Worm (Caenorhabditis elegans) whole organism, L3 larva: ENCODE measurements around the gene F35E8.7.

Experiments
- R02D3.7 ChIP-seq: fragments of 150-350 bp; optimal IDR thresholded peaks from 2 replicates; lab custom pipeline; 2014; ENCODE audit warnings: missing biosample characterization, missing genetic modification characterization
- aly-2 ChIP-seq: fragments of 150-350 bp; optimal IDR thresholded peaks from 2 replicates; lab custom pipeline; 2014; ENCODE audit warnings: missing biosample characterization, missing genetic modification characterization
- ceh-28 ChIP-seq: fragments of 150-350 bp; optimal IDR thresholded peaks from 2 replicates; lab custom pipeline; 2014; ENCODE audit warnings: missing biosample characterization, missing genetic modification reagents, missing genetic modification characterization
- ceh-82 ChIP-seq: fragments of 150-350 bp; optimal IDR thresholded peaks from 2 replicates; lab custom pipeline; 2014; ENCODE audit warnings: missing biosample characterization, missing genetic modification characterization
- egl-5 ChIP-seq: fragments of 150-350 bp; optimal IDR thresholded peaks from 2 replicates; lab custom pipeline; 2017; ENCODE audit warnings: missing biosample characterization, missing genetic modification reagents, missing genetic modification characterization, inconsistent platforms
- elt-1 ChIP-seq: fragments of 150-350 bp; optimal IDR thresholded peaks from 2 replicates; lab custom pipeline; 2014; ENCODE audit warnings: missing biosample characterization, missing genetic modification characterization
- elt-2 ChIP-seq: sonication (generic microtip); optimal IDR thresholded peaks from 2 replicates; lab custom pipeline; 2016; ENCODE audit warnings: missing genetic modification reagents, mild to moderate bottlenecking, missing genetic modification characterization, missing compliant biosample characterization
- elt-3 ChIP-seq, 3 experiments: fragments of 150-350 bp in 1 of 3; sonication (generic microtip) in 2 of 3; optimal IDR thresholded peaks; 2 replicates in 2 of 3; 4 replicates in 1 of 3; lab custom pipeline; 2014 to 2017; ENCODE audit warnings: missing biosample characterization in 3 of 3, missing genetic modification characterization in 3 of 3
- fkh-10 ChIP-seq: sonication (generic microtip); optimal IDR thresholded peaks from 2 replicates; lab custom pipeline; 2017; ENCODE audit warnings: missing biosample characterization, missing genetic modification reagents, missing genetic modification characterization
- fkh-2 ChIP-seq: fragments of 150-350 bp; optimal IDR thresholded peaks from 2 replicates; lab custom pipeline; 2014; ENCODE audit warnings: missing biosample characterization, missing genetic modification reagents, missing genetic modification characterization
- fos-1 ChIP-seq: fragments of 150-350 bp; optimal IDR thresholded peaks from 2 replicates; lab custom pipeline; 2014; ENCODE audit warnings: missing biosample characterization, missing genetic modification characterization
- hmg-11 ChIP-seq: sonication (generic microtip); optimal IDR thresholded peaks from 2 replicates; lab custom pipeline; 2016; ENCODE audit warnings: missing genetic modification characterization, missing compliant biosample characterization
- jun-1 ChIP-seq: fragments of 150-350 bp; optimal IDR thresholded peaks from 2 replicates; lab custom pipeline; 2014; ENCODE audit warnings: missing biosample characterization, missing genetic modification reagents, missing genetic modification characterization
- lin-15B ChIP-seq: fragments of 150-350 bp; optimal IDR thresholded peaks from 2 replicates; lab custom pipeline; 2014; ENCODE audit warnings: missing biosample characterization, missing genetic modification characterization
- lin-39 ChIP-seq: fragments of 150-350 bp; optimal IDR thresholded peaks from 2 replicates; lab custom pipeline; 2018; ENCODE audit warnings: missing biosample characterization, missing genetic modification reagents, missing genetic modification characterization
- mml-1 ChIP-seq: fragments of 150-350 bp; sonication (generic microtip); optimal IDR thresholded peaks from 3 replicates; lab custom pipeline; 2014; ENCODE audit warnings: missing biosample characterization, missing genetic modification characterization
- nfya-1 ChIP-seq: sonication (generic microtip); optimal IDR thresholded peaks from 2 replicates; lab custom pipeline; 2017; ENCODE audit warnings: missing genetic modification characterization, mild to moderate bottlenecking, missing compliant biosample characterization, antibody characterized with exemption, moderate library complexity; ENCODE audit not compliant: insufficient read depth
- nhr-11 ChIP-seq: fragments of 150-350 bp; optimal IDR thresholded peaks from 2 replicates; lab custom pipeline; 2014; ENCODE audit warnings: missing biosample characterization, missing genetic modification characterization
- nhr-12 ChIP-seq: fragments of 150-350 bp; optimal IDR thresholded peaks from 2 replicates; lab custom pipeline; 2014; ENCODE audit warnings: missing biosample characterization, missing genetic modification characterization
- nhr-237 ChIP-seq: fragments of 150-350 bp; optimal IDR thresholded peaks from 2 replicates; lab custom pipeline; 2014; ENCODE audit warnings: missing biosample characterization, missing genetic modification characterization
- nhr-28 ChIP-seq: fragments of 150-350 bp; optimal IDR thresholded peaks from 2 replicates; lab custom pipeline; 2014; ENCODE audit warnings: missing biosample characterization, missing genetic modification characterization
- nhr-43 ChIP-seq: sonication (generic microtip); optimal IDR thresholded peaks from 2 replicates; lab custom pipeline; 2016; ENCODE audit warnings: mild to moderate bottlenecking, missing genetic modification characterization, missing compliant biosample characterization; ENCODE audit not compliant: poor library complexity, severe bottlenecking
- nhr-77 ChIP-seq: fragments of 150-350 bp; optimal IDR thresholded peaks from 2 replicates; lab custom pipeline; 2014; ENCODE audit warnings: missing biosample characterization, missing genetic modification characterization
- pha-4 ChIP-seq: fragments of 150-350 bp; optimal IDR thresholded peaks from 2 replicates; lab custom pipeline; 2014; ENCODE audit warnings: missing biosample characterization, missing genetic modification reagents, missing genetic modification characterization
- pqm-1 ChIP-seq: fragments of 150-350 bp; optimal IDR thresholded peaks from 2 replicates; lab custom pipeline; 2017; ENCODE audit warnings: missing biosample characterization, missing genetic modification characterization, inconsistent platforms
- sea-2 ChIP-seq: fragments of 150-350 bp; sonication (generic microtip); optimal IDR thresholded peaks from 4 replicates; lab custom pipeline; 2014; ENCODE audit warnings: missing biosample characterization, missing genetic modification reagents, missing genetic modification characterization
- unc-39 ChIP-seq: sonication (generic microtip); optimal IDR thresholded peaks from 4 replicates; lab custom pipeline; 2017; ENCODE audit warnings: missing biosample characterization, missing genetic modification characterization
- unc-62 ChIP-seq: fragments of 150-350 bp; sonication (generic microtip); optimal IDR thresholded peaks from 4 replicates; lab custom pipeline; 2014; ENCODE audit warnings: missing biosample characterization, missing genetic modification reagents, missing genetic modification characterization
- zag-1 ChIP-seq: fragments of 150-350 bp; optimal IDR thresholded peaks from 2 replicates; lab custom pipeline; 2014; ENCODE audit warnings: missing biosample characterization, missing genetic modification characterization
- ztf-4 ChIP-seq: fragments of 150-350 bp; optimal IDR thresholded peaks from 2 replicates; lab custom pipeline; 2014; ENCODE audit warnings: missing biosample characterization, missing genetic modification characterization

F35E8.7 gene

DNA sequence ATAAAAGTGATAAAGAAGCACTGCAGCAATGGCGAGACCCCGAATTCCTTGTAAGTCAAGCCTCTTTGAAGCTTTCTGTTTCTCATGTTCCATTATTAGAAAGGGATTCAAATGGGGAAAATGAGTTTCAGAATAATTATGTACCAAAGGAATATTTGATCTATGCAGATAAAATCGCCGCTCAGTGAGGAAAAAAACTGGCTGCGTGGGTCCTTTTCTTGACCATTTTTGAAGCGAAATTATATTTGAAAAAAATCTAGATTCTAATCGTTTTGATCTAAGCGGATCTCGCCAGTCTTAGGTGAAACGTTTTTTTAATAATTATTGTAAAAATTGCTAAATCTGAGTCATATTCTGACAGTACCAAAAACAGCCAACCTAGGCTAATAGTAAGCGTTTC lies 29.1 kb upstream of the F35E8.7 start, which contains the start of gene oac-42:
Gene oac-42, minus strand, starts transcription at position 101 of the 400 bp plus-strand sequence.
- TF ChIP-seq jun-1 (tag; lab: Kevin White, UChicago): no peak
- no peak for TF ChIP-seq lin-15B (tag; lab: Kevin White, UChicago)
- TF ChIP-seq elt-2: no peak

DNA sequence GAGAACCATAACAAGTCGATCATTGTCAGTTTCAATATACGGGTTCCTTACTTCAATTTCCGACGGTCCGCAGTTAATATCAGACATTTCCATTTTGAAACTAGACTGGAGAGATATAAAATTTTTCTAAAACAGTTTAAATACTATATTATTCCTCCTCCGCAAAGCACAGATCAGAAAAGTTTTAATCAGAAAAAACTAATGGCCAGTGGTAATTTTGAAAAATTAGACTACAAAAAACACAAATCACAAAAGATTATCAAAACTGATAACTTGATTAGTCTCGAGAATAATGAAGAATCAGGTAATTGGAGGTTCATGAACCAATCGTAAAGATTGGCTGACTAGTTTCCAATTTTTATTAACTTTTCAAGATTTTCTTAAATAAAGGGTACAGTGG lies 27.8 kb upstream of the F35E8.7 start, which contains the start of gene T06C12.9:
Gene T06C12.9, minus strand, starts transcription at position 101 of the 400 bp plus-strand sequence.
- TF ChIP-seq jun-1 (tag; lab: Kevin White, UChicago) (no peak), pqm-1 (tag; lab: Kevin White, UChicago) (peak; percentile 9), lin-39 (tag; lab: Kevin White, UChicago) (no peak), lin-15B (tag; lab: Kevin White, UChicago) (no peak), unc-62 (GFP tag; lab: Kevin White, UChicago) (no peak)

DNA sequence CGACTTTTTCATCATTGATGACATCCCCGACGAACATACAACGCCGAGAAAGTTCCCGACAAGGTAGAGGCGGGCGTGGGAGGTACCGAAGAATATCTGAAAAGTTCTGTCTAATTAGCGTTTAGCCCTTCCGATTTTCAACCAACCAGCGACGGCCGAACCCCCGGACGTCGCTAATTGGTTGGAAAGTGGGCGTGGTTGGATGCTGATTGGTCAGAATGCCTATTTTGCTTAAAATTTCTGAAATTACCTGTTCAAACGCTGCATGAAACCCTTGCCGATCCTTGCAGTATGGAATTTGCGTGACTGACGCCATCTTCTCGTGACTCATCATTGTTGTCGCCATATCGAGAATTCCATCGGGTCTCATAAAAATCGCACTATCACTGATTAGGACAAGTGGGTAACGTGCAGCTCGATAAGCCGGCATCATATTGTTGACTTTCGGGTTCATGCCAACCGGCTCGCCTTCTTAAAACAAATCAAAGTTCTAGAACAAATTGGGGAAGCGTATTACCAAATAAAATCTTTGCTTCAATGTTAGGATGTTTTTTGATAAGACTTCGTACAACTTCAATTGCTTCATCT lies 26.0 kb upstream of the F35E8.7 start:
- no peak for TF ChIP-seq ztf-4
- TF ChIP-seq elt-2: peak; percentile 93
- TF ChIP-seq nfya-1 (tag; lab: Kevin White, UChicago): peak; percentile 76
- TF ChIP-seq pqm-1 (tag; lab: Kevin White, UChicago): peak; percentile 89
- TF ChIP-seq jun-1 (tag; lab: Kevin White, UChicago): peak; percentile 70
- no peak for TF ChIP-seq ceh-28
- no peak for TF ChIP-seq nhr-11 (tag; lab: Kevin White, UChicago)
- peak; percentile 33 for TF ChIP-seq fos-1 (tag; lab: Kevin White, UChicago)
- TF ChIP-seq pha-4 (tag; lab: Kevin White, UChicago): peak; percentile 16
- no peak for TF ChIP-seq nhr-237 (tag; lab: Kevin White, UChicago)
- no peak for TF ChIP-seq aly-2

DNA sequence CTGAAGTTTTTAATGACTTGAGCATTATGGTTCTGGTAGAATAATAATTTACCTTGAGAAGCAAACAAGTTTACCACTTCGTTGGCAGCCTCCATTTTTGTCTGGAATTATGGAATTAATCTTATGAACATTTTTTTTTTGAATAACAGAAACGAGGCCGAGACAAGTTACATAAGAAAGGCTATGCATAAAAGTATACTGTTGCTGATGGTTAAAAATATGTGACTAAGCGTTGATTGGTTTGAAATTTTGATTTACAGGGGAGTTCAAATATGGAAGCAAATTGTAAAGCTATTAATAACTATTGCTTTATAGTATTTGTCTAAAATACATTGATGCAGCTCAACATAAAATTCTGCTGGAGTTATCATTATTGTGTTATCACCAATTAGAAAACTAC lies 25.1 kb upstream of the F35E8.7 start, which contains the start of gene cgt-1:
Gene cgt-1, minus strand, starts transcription at position 101 of the 400 bp plus-strand sequence.
- no peak for TF ChIP-seq unc-62 (GFP tag; lab: Kevin White, UChicago)
- TF ChIP-seq fkh-10 (GFP tag; lab: Kevin White, UChicago): no peak
- no peak for TF ChIP-seq elt-1
- no peak for TF ChIP-seq lin-15B (tag; lab: Kevin White, UChicago)
- TF ChIP-seq ceh-82: no peak
- no peak for TF ChIP-seq nhr-77 (tag; lab: Kevin White, UChicago)
- no peak for TF ChIP-seq ztf-4
- TF ChIP-seq hmg-11 (tag; lab: Kevin White, UChicago): no peak
- TF ChIP-seq zag-1: no peak

DNA sequence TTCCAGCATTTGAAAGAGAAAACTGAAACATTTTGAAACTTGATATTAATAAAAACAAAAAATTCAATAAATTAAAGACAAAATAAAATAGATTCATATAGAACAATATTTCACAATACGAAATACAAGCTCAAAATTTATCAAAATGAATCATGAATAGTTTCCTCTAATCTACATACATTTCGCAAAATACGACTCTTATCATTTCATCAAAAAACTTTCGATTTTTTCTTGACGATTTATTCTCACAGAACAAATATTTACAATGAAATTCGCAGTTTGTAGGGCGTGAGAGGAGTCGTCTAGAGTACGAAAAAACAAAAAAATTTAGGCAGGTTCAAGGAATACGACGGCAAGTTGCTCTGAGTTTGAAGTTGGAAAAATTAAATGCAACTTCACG lies 23.7 kb upstream of the F35E8.7 start:
- peak; percentile 72 for TF ChIP-seq elt-2
- peak; percentile 51 for TF ChIP-seq pha-4 (tag; lab: Kevin White, UChicago)
- TF ChIP-seq nhr-12 (tag; lab: Kevin White, UChicago): no peak
- TF ChIP-seq ceh-28: no peak
- TF ChIP-seq unc-39 (tag; lab: Kevin White, UChicago): no peak
- no peak for TF ChIP-seq R02D3.7
- TF ChIP-seq pqm-1 (tag; lab: Kevin White, UChicago): peak; percentile 57

DNA sequence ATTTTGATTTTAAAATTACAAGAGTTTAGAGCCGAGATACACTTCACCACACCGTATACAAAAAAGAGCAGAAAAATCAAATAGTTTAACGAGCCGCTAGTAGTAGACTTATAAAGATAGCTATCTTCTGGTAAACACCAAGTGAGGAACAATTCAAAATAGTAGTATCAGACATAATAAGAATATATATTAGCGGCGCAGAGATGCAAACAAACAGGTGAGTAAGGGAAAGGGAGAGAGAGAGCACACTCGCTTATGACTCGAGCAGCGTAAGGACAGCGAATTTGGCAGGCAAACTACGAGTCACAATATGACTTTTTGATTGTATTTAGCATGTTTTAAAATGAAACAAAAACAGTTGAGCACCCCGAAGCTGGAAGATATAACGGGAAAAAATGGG lies 22.5 kb upstream of the F35E8.7 start:
- no peak for TF ChIP-seq ceh-28
- peak; percentile 73 for TF ChIP-seq pqm-1 (tag; lab: Kevin White, UChicago)
- TF ChIP-seq jun-1 (tag; lab: Kevin White, UChicago): no peak
- peak; percentile 77 for TF ChIP-seq pha-4 (tag; lab: Kevin White, UChicago)
- peak; percentile 68 for TF ChIP-seq elt-2
- no peak for TF ChIP-seq nhr-43 (tag; lab: Kevin White, UChicago)

DNA sequence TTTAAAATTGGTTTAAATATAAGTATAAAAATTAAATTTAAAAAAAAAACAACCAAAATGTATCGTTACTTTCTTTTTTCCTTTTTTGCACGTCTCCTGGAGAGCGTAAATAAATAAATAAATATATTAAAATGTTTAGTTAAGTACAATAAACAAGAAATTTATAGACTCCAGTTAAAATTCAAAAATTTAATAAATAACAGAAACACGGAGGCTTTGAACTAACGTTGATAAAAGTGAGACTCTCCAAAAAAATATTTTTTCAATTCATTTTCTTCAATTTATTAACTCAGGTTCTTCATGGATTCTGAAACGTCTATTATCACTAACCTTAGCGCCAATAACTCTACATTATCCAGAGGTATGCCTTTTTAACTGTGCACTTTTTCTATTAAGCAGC lies 22.1 kb upstream of the F35E8.7 start, which contains the start of gene T06C12.12:
Gene T06C12.12, plus strand, starts transcription at position 301 of the 400 bp plus-strand sequence.
- no peak for TF ChIP-seq fkh-2 (tag; lab: Kevin White, UChicago)
- no peak for TF ChIP-seq nhr-28 (tag; lab: Kevin White, UChicago)
- no peak for TF ChIP-seq sea-2 (GFP tag; lab: Kevin White, UChicago)
- no peak for TF ChIP-seq egl-5 (tag; lab: Kevin White, UChicago)
- no peak for TF ChIP-seq aly-2
- no peak for TF ChIP-seq nhr-11 (tag; lab: Kevin White, UChicago)
- TF ChIP-seq nhr-237 (tag; lab: Kevin White, UChicago): no peak
- no peak for TF ChIP-seq elt-3 (tag; optimal IDR thresholded peaks at IDR 0.05; lab: Kevin White, UChicago)
- no peak for TF ChIP-seq jun-1 (tag; lab: Kevin White, UChicago)
- no peak for TF ChIP-seq mml-1 (tag; lab: Kevin White, UChicago)
- TF ChIP-seq ztf-4: no peak
- TF ChIP-seq unc-39 (tag; lab: Kevin White, UChicago): no peak
